Worm (Caenorhabditis elegans) whole organism, L1 larva: ENCODE data around the gene C16C10.9.

ENCODE experiments used
- C04F5.9 ChIP-seq: sonication (generic microtip); optimal IDR thresholded peaks from 2 replicates; lab custom pipeline; 2016; ENCODE audit warnings: missing genetic modification characterization, missing compliant biosample characterization
- C16A3.4 ChIP-seq: fragments of 150-350 bp; optimal IDR thresholded peaks from 2 replicates; lab custom pipeline; 2014; ENCODE audit warnings: missing biosample characterization, missing genetic modification characterization
- aly-2 ChIP-seq: fragments of 150-350 bp; optimal IDR thresholded peaks from 2 replicates; lab custom pipeline; 2014; ENCODE audit warnings: missing biosample characterization, missing genetic modification characterization
- ama-1 ChIP-seq: fragments of 150-350 bp; optimal IDR thresholded peaks from 2 replicates; lab custom pipeline; 2014
- blmp-1 ChIP-seq: fragments of 150-350 bp; optimal IDR thresholded peaks from 2 replicates; lab custom pipeline; 2014; ENCODE audit warnings: missing biosample characterization, missing genetic modification characterization
- ceh-8 ChIP-seq: fragments of 200-800 bp; sonication (Bioruptor generic); optimal IDR thresholded peaks from 2 replicates; lab custom pipeline; 2018; ENCODE audit warnings: mild to moderate bottlenecking, missing genetic modification characterization, moderate library complexity, missing compliant biosample characterization
- ceh-82 ChIP-seq, 3 experiments: fragments of 150-350 bp in 1 of 3; sonication (generic microtip) in 2 of 3; optimal IDR thresholded peaks; 2 replicates each; lab custom pipeline; 2014 to 2017; ENCODE audit warnings: missing biosample characterization in 3 of 3, missing genetic modification characterization in 3 of 3
- ceh-88 ChIP-seq: fragments of 200-800 bp; sonication (Bioruptor generic); IDR thresholded peaks from 2 replicates; pipeline ENCODE4 v1.3.6; 2022; ENCODE audit warnings: missing genetic modification characterization, missing compliant biosample characterization
- ceh-90 ChIP-seq: sonication (generic microtip); optimal IDR thresholded peaks from 2 replicates; lab custom pipeline; 2016; ENCODE audit warnings: missing genetic modification characterization, missing compliant biosample characterization
- dsc-1 ChIP-seq: sonication (generic microtip); optimal IDR thresholded peaks from 2 replicates; lab custom pipeline; 2016; ENCODE audit warnings: mild to moderate bottlenecking, missing genetic modification characterization, missing compliant biosample characterization
- efl-1 ChIP-seq, 4 experiments: fragments of 150-350 bp; optimal IDR thresholded peaks in 3 of 4; peaks in 1 of 4; 1 replicate in 1 of 4; 2 replicates in 3 of 4; lab custom pipeline; 2014; ENCODE audit warnings: missing biosample characterization in 2 of 4, missing genetic modification characterization in 2 of 4, missing genetic modification reagents in 2 of 4
- efl-3 ChIP-seq: fragments of 200-800 bp; sonication (Bioruptor generic); optimal IDR thresholded peaks from 2 replicates; lab custom pipeline; 2018; ENCODE audit warnings: mild to moderate bottlenecking, missing genetic modification characterization, missing compliant biosample characterization
- ets-5 ChIP-seq: fragments of 200-800 bp; sonication (Bioruptor generic); IDR thresholded peaks from 2 replicates; pipeline ENCODE4 v1.3.6; 2022; ENCODE audit warnings: missing genetic modification characterization, missing compliant biosample characterization
- fkh-10 ChIP-seq: sonication (generic microtip); optimal IDR thresholded peaks from 2 replicates; lab custom pipeline; 2017; ENCODE audit warnings: missing biosample characterization, missing genetic modification reagents, missing genetic modification characterization
- fkh-4 ChIP-seq: sonication (generic microtip); optimal IDR thresholded peaks from 2 replicates; lab custom pipeline; 2016; ENCODE audit warnings: missing compliant biosample characterization, missing genetic modification characterization, borderline replicate concordance
- fkh-8 ChIP-seq: sonication (generic microtip); optimal IDR thresholded peaks from 2 replicates; lab custom pipeline; 2016; ENCODE audit warnings: mild to moderate bottlenecking, missing genetic modification characterization, missing compliant biosample characterization
- grh-1 ChIP-seq: fragments of 200-800 bp; sonication (Bioruptor generic); IDR thresholded peaks from 2 replicates; pipeline ENCODE4 v1.3.6; 2022; ENCODE audit warnings: missing genetic modification reagents, missing genetic modification characterization, missing compliant biosample characterization
- hlh-4 ChIP-seq: sonication (generic microtip); optimal IDR thresholded peaks from 2 replicates; lab custom pipeline; 2016; ENCODE audit warnings: mild to moderate bottlenecking, missing genetic modification characterization, missing compliant biosample characterization
- isw-1 ChIP-seq: fragments of 200-800 bp; sonication (Bioruptor generic); IDR thresholded peaks from 2 replicates; pipeline ENCODE4 v1.3.6; 2022; ENCODE audit warnings: missing genetic modification characterization, missing compliant biosample characterization
- lin-13 ChIP-seq: fragments of 150-350 bp; optimal IDR thresholded peaks from 2 replicates; lab custom pipeline; 2014; ENCODE audit warnings: missing biosample characterization, missing genetic modification reagents, missing genetic modification characterization
- lin-15B ChIP-seq: fragments of 150-350 bp; sonication (generic microtip); optimal IDR thresholded peaks from 3 replicates; lab custom pipeline; 2014; ENCODE audit warnings: missing biosample characterization, missing genetic modification characterization
- lin-35 ChIP-seq, 2 experiments: fragments of 150-350 bp; optimal IDR thresholded peaks; 2 replicates each; lab custom pipeline; 2014; ENCODE audit warnings: missing biosample characterization in 2 of 2, missing genetic modification characterization in 2 of 2, missing genetic modification reagents in 2 of 2
- lin-39 ChIP-seq: fragments of 150-350 bp; optimal IDR thresholded peaks from 2 replicates; lab custom pipeline; 2014; ENCODE audit warnings: missing biosample characterization, missing genetic modification reagents, missing genetic modification characterization
- lsy-2 ChIP-seq, 2 experiments: fragments of 150-350 bp; optimal IDR thresholded peaks; 2 replicates each; lab custom pipeline; 2014; ENCODE audit warnings: missing biosample characterization in 2 of 2, missing genetic modification characterization in 2 of 2
- mab-9 ChIP-seq: fragments of 200-800 bp; sonication (Bioruptor generic); IDR thresholded peaks from 2 replicates; pipeline ENCODE4 v1.3.6; 2022; ENCODE audit warnings: missing genetic modification reagents, missing genetic modification characterization, missing compliant biosample characterization
- mef-2 ChIP-seq: fragments of 150-350 bp; optimal IDR thresholded peaks from 2 replicates; lab custom pipeline; 2014; ENCODE audit warnings: missing biosample characterization, missing genetic modification characterization
- nhr-11 ChIP-seq: fragments of 150-350 bp; optimal IDR thresholded peaks from 2 replicates; lab custom pipeline; 2014; ENCODE audit warnings: missing biosample characterization, missing genetic modification characterization
- nhr-12 ChIP-seq: sonication (generic microtip); optimal IDR thresholded peaks from 2 replicates; lab custom pipeline; 2017; ENCODE audit warnings: missing biosample characterization, missing genetic modification characterization
- nhr-19 ChIP-seq: fragments of 200-800 bp; sonication (Bioruptor generic); conservative IDR thresholded peaks from 2 replicates; pipeline ENCODE4 v1.3.6; 2022; ENCODE audit warnings: missing genetic modification characterization, missing compliant biosample characterization
- nhr-237 ChIP-seq: fragments of 150-350 bp; optimal IDR thresholded peaks from 2 replicates; lab custom pipeline; 2014; ENCODE audit warnings: missing biosample characterization, missing genetic modification characterization
- nhr-28 ChIP-seq: fragments of 150-350 bp; optimal IDR thresholded peaks from 2 replicates; lab custom pipeline; 2014; ENCODE audit warnings: missing biosample characterization, missing genetic modification characterization
- nhr-47 ChIP-seq: sonication (generic microtip); optimal IDR thresholded peaks from 2 replicates; lab custom pipeline; 2016; ENCODE audit warnings: mild to moderate bottlenecking, missing genetic modification characterization, moderate library complexity, missing compliant biosample characterization
- nhr-71 ChIP-seq: sonication (generic microtip); optimal IDR thresholded peaks from 2 replicates; lab custom pipeline; 2016; ENCODE audit warnings: mild to moderate bottlenecking, missing genetic modification characterization, moderate library complexity, missing compliant biosample characterization
- nhr-77 ChIP-seq: fragments of 150-350 bp; optimal IDR thresholded peaks from 2 replicates; lab custom pipeline; 2014; ENCODE audit warnings: missing biosample characterization, missing genetic modification characterization
- nhr-85 ChIP-seq: sonication (generic microtip); peaks from one replicate; lab custom pipeline; 2016; ENCODE audit warnings: missing genetic modification characterization, inconsistent platforms, missing compliant biosample characterization
- nhr-90 ChIP-seq: sonication (generic microtip); optimal IDR thresholded peaks from 2 replicates; lab custom pipeline; 2016; ENCODE audit warnings: mild to moderate bottlenecking, missing genetic modification characterization, missing compliant biosample characterization; ENCODE audit not compliant: poor library complexity
- rnt-1 ChIP-seq: sonication (generic microtip); optimal IDR thresholded peaks from 2 replicates; lab custom pipeline; 2016; ENCODE audit warnings: mild to moderate bottlenecking, missing genetic modification characterization, moderate library complexity, missing compliant biosample characterization
- skn-1 ChIP-seq: fragments of 150-350 bp; optimal IDR thresholded peaks from 2 replicates; lab custom pipeline; 2014; ENCODE audit warnings: missing biosample characterization, missing genetic modification characterization
- snu-23 ChIP-seq: sonication (generic microtip); optimal IDR thresholded peaks from 2 replicates; lab custom pipeline; 2016; ENCODE audit warnings: missing genetic modification characterization, missing compliant biosample characterization
- sox-4 ChIP-seq: sonication (generic microtip); optimal IDR thresholded peaks from 2 replicates; lab custom pipeline; 2016; ENCODE audit warnings: missing genetic modification characterization, missing compliant biosample characterization
- swsn-7 ChIP-seq: sonication (generic microtip); optimal IDR thresholded peaks from 2 replicates; lab custom pipeline; 2016; ENCODE audit warnings: missing genetic modification characterization, missing compliant biosample characterization
- tlp-1 ChIP-seq: fragments of 150-350 bp; optimal IDR thresholded peaks from 2 replicates; lab custom pipeline; 2014; ENCODE audit warnings: missing biosample characterization, missing genetic modification characterization
- unc-62 ChIP-seq: fragments of 150-350 bp; optimal IDR thresholded peaks from 2 replicates; lab custom pipeline; 2014; ENCODE audit warnings: missing biosample characterization, missing genetic modification reagents, missing genetic modification characterization
- unc-86 ChIP-seq: sonication (generic microtip); optimal IDR thresholded peaks from 2 replicates; lab custom pipeline; 2016; ENCODE audit warnings: missing genetic modification characterization, missing compliant biosample characterization
- vab-15 ChIP-seq: sonication (generic microtip); optimal IDR thresholded peaks from 2 replicates; lab custom pipeline; 2017; ENCODE audit warnings: missing genotype, mild to moderate bottlenecking, missing genetic modification characterization, missing compliant biosample characterization
- xbp-1 ChIP-seq: sonication (generic microtip); optimal IDR thresholded peaks from 2 replicates; lab custom pipeline; 2016; ENCODE audit warnings: missing genetic modification characterization, missing compliant biosample characterization
- zag-1 ChIP-seq: fragments of 150-350 bp; optimal IDR thresholded peaks from 2 replicates; lab custom pipeline; 2014; ENCODE audit warnings: missing biosample characterization, missing genetic modification characterization
- ztf-11 ChIP-seq, 2 experiments: sonication (generic microtip); optimal IDR thresholded peaks; 2 replicates each; lab custom pipeline; 2016 to 2017; ENCODE audit warnings: missing genetic modification characterization in 2 of 2, missing biosample characterization in 1 of 2, missing compliant biosample characterization in 1 of 2
- ztf-4 ChIP-seq: fragments of 150-350 bp; optimal IDR thresholded peaks from 2 replicates; lab custom pipeline; 2014; ENCODE audit warnings: missing biosample characterization, missing genetic modification characterization

C16C10.9 gene

DNA sequence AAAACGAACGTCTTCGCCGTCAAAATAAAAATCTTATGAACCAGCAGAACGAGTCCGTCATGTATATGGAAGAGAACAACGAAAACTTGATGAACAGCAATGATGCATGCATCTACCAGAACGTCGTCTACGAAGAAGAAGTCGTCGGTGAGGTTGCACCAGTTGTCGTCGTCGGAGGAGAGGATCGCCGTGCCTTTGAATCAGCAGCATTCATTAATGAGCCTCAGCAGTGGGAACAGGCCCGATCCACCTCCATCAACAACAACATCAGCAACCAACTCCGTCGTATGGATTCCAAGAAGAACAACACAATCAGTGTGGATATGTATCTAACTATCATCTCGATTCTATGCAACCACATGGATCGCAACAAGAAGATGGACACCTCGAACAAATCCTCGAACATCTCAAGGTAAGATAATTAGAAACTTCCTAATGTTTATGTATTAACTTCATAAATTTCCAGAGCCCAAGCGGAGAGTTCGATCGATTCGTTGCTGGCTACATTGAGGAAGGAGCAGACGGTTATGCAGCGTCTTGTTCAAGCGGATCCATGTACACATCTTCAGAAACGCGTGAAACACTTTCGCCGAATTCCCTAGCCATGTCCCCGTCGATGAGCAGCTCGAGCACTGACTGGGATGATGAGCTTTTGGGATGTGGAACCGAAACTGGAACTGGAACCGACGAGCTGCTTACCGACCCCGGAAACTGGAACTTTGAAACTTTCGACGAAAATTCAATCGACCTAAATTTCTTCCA is 37.3 kb upstream of the C16C10.9 start:
- no peak for TF ChIP-seq ama-1
- TF ChIP-seq C04F5.9 = no peak
- TF ChIP-seq rnt-1 (tag; lab: Kevin White, UChicago) = peak; percentile 14
- no peak for TF ChIP-seq skn-1
- TF ChIP-seq unc-62 = no peak
- TF ChIP-seq ceh-88 (GFP tag; lab: Robert Waterston, UW) = no peak
- 0 out of 2 replicates have a peak, but pooled peaks have one; percentile 1 for TF ChIP-seq mab-9
- no peak for TF ChIP-seq dsc-1 (tag; lab: Kevin White, UChicago)
- peak; percentile 34 for TF ChIP-seq ztf-4 (tag; lab: Kevin White, UChicago)
- peak; percentile 72 for TF ChIP-seq nhr-85
- TF ChIP-seq swsn-7 (tag; lab: Kevin White, UChicago) = no peak
- TF ChIP-seq nhr-90 (tag; lab: Kevin White, UChicago) = no peak
- TF ChIP-seq nhr-12 (tag; lab: Kevin White, UChicago) = no peak
- TF ChIP-seq mef-2 (tag; lab: Kevin White, UChicago) = no peak
- TF ChIP-seq nhr-19 (GFP tag; lab: Robert Waterston, UW) = no peak
- no peak for TF ChIP-seq tlp-1 (tag; lab: Kevin White, UChicago)
- TF ChIP-seq, all 84 proteins: peak for 4

DNA sequence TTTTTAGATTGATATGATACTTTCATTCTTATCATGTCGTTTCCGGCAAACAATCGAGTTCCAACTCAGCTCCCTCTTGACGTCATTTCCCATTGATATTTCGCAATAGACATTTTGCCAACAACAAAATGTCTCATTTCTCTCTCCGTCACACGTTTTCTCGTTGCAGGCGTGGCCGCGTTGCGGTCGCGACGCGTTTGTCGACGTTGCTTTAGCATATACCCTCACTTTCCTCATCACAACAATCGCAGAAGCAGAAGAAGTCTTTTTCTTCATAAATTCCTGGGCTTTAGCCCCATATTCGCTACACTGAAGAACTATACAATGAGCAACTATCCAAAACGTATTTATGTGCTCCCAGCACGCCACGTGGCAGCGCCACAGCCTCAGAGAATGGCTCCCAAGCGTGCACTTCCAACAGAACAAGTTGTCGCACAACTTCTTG is 36.5 kb upstream of the C16C10.9 start, which contains the start of gene xbp-1:
Gene xbp-1 (plus strand): TSS at position 151 of the 445 bp plus-strand sequence.
- TF ChIP-seq sox-4 (tag; lab: Kevin White, UChicago) = no peak
- peak; percentile 89 for TF ChIP-seq rnt-1 (tag; lab: Kevin White, UChicago)
- TF ChIP-seq ceh-8 = peak; percentile 30
- TF ChIP-seq efl-3 = no peak
- peak; percentile 90 for TF ChIP-seq fkh-10 (GFP tag; lab: Kevin White, UChicago)
- TF ChIP-seq ama-1 = peak; percentile 45
- TF ChIP-seq skn-1 = peak; percentile 95
- TF ChIP-seq lin-39 (tag; lab: Kevin White, UChicago) = no peak
- peak; percentile 80 to 87 for TF ChIP-seq lin-35 (GFP tag; optimal IDR thresholded peaks at IDR 0.05; lab: Kevin White, UChicago)
- TF ChIP-seq vab-15 (tag; lab: Kevin White, UChicago) = peak; percentile 13
- peak; percentile 93 for TF ChIP-seq snu-23 (GFP tag; lab: Kevin White, UChicago)
- no peak for TF ChIP-seq fkh-4 (tag; lab: Kevin White, UChicago)
- TF ChIP-seq zag-1 (tag; lab: Kevin White, UChicago) = no peak
- no peak for TF ChIP-seq grh-1
- TF ChIP-seq lin-15B (tag; lab: Kevin White, UChicago) = peak; percentile 68
- TF ChIP-seq efl-1 (optimal IDR thresholded peaks at IDR 0.05; lab: Kevin White, UChicago) = peak; percentile 76 to 86
- peak; percentile 67 to 95 for TF ChIP-seq efl-1 (GFP tag; optimal IDR thresholded peaks at IDR 0.05 in 1 of 2; lab: Kevin White, UChicago)
- peak; percentile 86 to 94 (median 88) for TF ChIP-seq ceh-82 (tag; optimal IDR thresholded peaks at IDR 0.05; lab: Kevin White, UChicago)
- peak; percentile 88 for TF ChIP-seq nhr-47 (tag; lab: Kevin White, UChicago)
- peak; percentile 66 for TF ChIP-seq ztf-4 (tag; lab: Kevin White, UChicago)
- TF ChIP-seq fkh-8 = peak; percentile 97
- TF ChIP-seq isw-1 (GFP tag; lab: Robert Waterston, UW) = peak; percentile 79
- no peak for TF ChIP-seq mef-2 (tag; lab: Kevin White, UChicago)
- TF ChIP-seq C16A3.4 (tag; lab: Kevin White, UChicago) = peak; percentile 79
- TF ChIP-seq ztf-11 (tag; optimal IDR thresholded peaks at IDR 0.05; lab: Kevin White, UChicago) = peak in 1 of 2 experiments; percentile 31
- TF ChIP-seq lsy-2 (tag; optimal IDR thresholded peaks at IDR 0.05; lab: Kevin White, UChicago) = peak; percentile 80 to 93
- peak; percentile 80 for TF ChIP-seq nhr-90 (tag; lab: Kevin White, UChicago)
- peak; percentile 83 for TF ChIP-seq lin-13 (GFP tag; lab: Kevin White, UChicago)
- TF ChIP-seq xbp-1 (tag; lab: Kevin White, UChicago) = no peak
- TF ChIP-seq nhr-85 = peak; percentile 73
- peak; percentile 85 for TF ChIP-seq nhr-237 (tag; lab: Kevin White, UChicago)
- TF ChIP-seq nhr-19 (GFP tag; lab: Robert Waterston, UW) = peak; percentile 67
- TF ChIP-seq nhr-77 (tag; lab: Kevin White, UChicago) = peak; percentile 84
- TF ChIP-seq ceh-90 (tag; lab: Kevin White, UChicago) = no peak
- peak; percentile 45 for TF ChIP-seq aly-2
- peak; percentile 64 for TF ChIP-seq unc-86
- TF ChIP-seq hlh-4 (tag; lab: Kevin White, UChicago) = no peak
- no peak for TF ChIP-seq nhr-28
- no peak for TF ChIP-seq ets-5 (GFP tag; lab: Robert Waterston, UW)
- peak; percentile 82 for TF ChIP-seq blmp-1 (tag; lab: Kevin White, UChicago)
- TF ChIP-seq mab-9 = no peak
- peak; percentile 95 for TF ChIP-seq nhr-71 (tag; lab: Kevin White, UChicago)
- peak; percentile 75 for TF ChIP-seq nhr-11 (tag; lab: Kevin White, UChicago)
